Fruit fly (Drosophila melanogaster): ENCODE measurements around the gene dan.
A peak's percentile ranks its signal among the peaks of the same experiment; 100 is the strongest.

The dan gene

DNA sequence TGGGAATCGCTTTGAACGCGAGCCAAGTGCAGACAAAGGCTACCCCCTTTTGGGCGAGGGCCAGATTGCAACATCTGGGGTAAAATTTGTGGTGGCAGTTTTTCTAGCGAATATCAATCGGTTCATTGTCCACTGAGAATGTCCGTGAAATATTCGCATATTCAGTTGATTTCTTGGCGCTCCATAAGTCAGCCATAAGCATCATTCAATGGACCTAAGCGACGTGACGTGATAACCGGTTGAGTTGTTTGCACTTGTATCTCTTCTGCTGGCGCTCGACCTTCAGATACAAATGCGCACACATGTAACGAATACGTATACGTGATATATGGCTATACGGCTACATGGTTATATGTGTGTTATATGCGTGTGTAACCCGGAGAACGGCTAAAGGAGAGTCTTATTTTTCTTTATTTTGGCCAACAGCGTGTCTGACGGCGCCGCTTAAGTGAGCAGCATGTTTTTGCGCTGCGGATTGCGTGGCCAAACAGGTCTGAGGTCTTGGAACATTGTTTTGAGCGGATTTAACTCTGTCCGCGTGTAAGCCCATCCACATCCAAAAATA, 21.3 kb downstream of the dan start (continued):
- TF ChIP-seq dmrt11E (tag; optimal IDR thresholded peaks at IDR 0.05) (no peak), CG3163 (GFP tag; optimal IDR thresholded peaks at IDR 0.05) (no peak), CG13624 (GFP tag; optimal IDR thresholded peaks at IDR 0.05) (no peak)

dm6 chr3R:25207405-25208003, 23.3 kb downstream of the dan start:
- no peak for TF ChIP-seq CG10565 (GFP tag; optimal IDR thresholded peaks at IDR 0.05)
- TF ChIP-seq Blimp-1 (GFP tag; optimal IDR thresholded peaks at IDR 0.05), result peak; percentile 78
- TF ChIP-seq bcd (GFP tag; optimal IDR thresholded peaks at IDR 0.05), result peak; percentile 69
- no peak for TF ChIP-seq CG7963 (GFP tag; IDR thresholded peaks at IDR 0.05; ENCODE audit: partially characterized antibody)
- TF ChIP-seq CG33557 (GFP tag; optimal IDR thresholded peaks at IDR 0.05), result peak; percentile 66
- no peak for TF ChIP-seq Atf-2 (GFP tag; optimal IDR thresholded peaks at IDR 0.05)
- no peak for TF ChIP-seq abd-A (tag; optimal IDR thresholded peaks at IDR 0.05)
- TF ChIP-seq H2.0 (GFP tag; IDR thresholded peaks at IDR 0.05), result no peak
- TF ChIP-seq CG6175 (GFP tag; IDR thresholded peaks at IDR 0.05), result no peak
- TF ChIP-seq cad (GFP tag; optimal IDR thresholded peaks at IDR 0.05), result no peak
- TF ChIP-seq kay (GFP tag; optimal IDR thresholded peaks at IDR 0.05), result peak; percentile 10
- no peak for TF ChIP-seq CG17912 (GFP tag; optimal IDR thresholded peaks at IDR 0.05)
- peak; percentile 4 for TF ChIP-seq CG8281 (tag; optimal IDR thresholded peaks at IDR 0.05)
- peak; percentile 10 for TF ChIP-seq vfl (GFP tag; optimal IDR thresholded peaks at IDR 0.05)
- peak; percentile 61 for TF ChIP-seq Six4 (GFP tag; optimal IDR thresholded peaks at IDR 0.05)
- peak; percentile 11 for TF ChIP-seq CG2116 (GFP tag; optimal IDR thresholded peaks at IDR 0.05)
- TF ChIP-seq CG7271 (tag; optimal IDR thresholded peaks at IDR 0.05), result no peak
- TF ChIP-seq zen2 (GFP tag; IDR thresholded peaks at IDR 0.05; ENCODE audit: partially characterized antibody), result no peak
- peak; percentile 93 for TF ChIP-seq Ets65A (GFP tag)
- peak; percentile 69 for TF ChIP-seq CG32767 (GFP tag; IDR thresholded peaks at IDR 0.05)
- peak; percentile 58; the same call in 1 of the 3 replicates for TF ChIP-seq CG34422 (GFP tag; IDR thresholded peaks at IDR 0.05)
- TF ChIP-seq Oaz (GFP tag; IDR thresholded peaks at IDR 0.05), result peak; percentile 50
- TF ChIP-seq Stat92E (GFP tag; optimal IDR thresholded peaks at IDR 0.05), result no peak
- TF ChIP-seq GATAe (GFP tag; conservative IDR thresholded peaks at IDR 0.05), result no peak
- no peak for TF ChIP-seq CG4360 (GFP tag; IDR thresholded peaks at IDR 0.05)
- 0 out of 2 replicates have a peak, but pooled peaks have one; percentile 14 for TF ChIP-seq MBD-R2 (GFP tag; IDR thresholded peaks at IDR 0.05)
- TF ChIP-seq NfI (GFP tag; optimal IDR thresholded peaks at IDR 0.05), result peak; percentile 72
- peak; percentile 27; the same call in 1 of the 2 replicates for TF ChIP-seq wor (GFP tag; IDR thresholded peaks at IDR 0.05)
- TF ChIP-seq schlank (tag; optimal IDR thresholded peaks at IDR 0.05), result no peak
- peak; percentile 42 for TF ChIP-seq kah (GFP tag; optimal IDR thresholded peaks at IDR 0.05)
- peak; percentile 60; the same call in 2 of the 3 replicates for TF ChIP-seq otp (GFP tag; IDR thresholded peaks at IDR 0.05)
- peak; percentile 18 for TF ChIP-seq ac (GFP tag; optimal IDR thresholded peaks at IDR 0.05)
- peak; percentile 24 to 47 for TF ChIP-seq Pdp1 (GFP tag; optimal IDR thresholded peaks at IDR 0.05)
- TF ChIP-seq tll (GFP tag; optimal IDR thresholded peaks at IDR 0.05), result no peak
- peak; percentile 5 for TF ChIP-seq CG34376 (GFP tag; optimal IDR thresholded peaks at IDR 0.05)
- TF ChIP-seq CG12219 (GFP tag; optimal IDR thresholded peaks at IDR 0.05), result peak; percentile 68
- TF ChIP-seq CG13296 (GFP tag; optimal IDR thresholded peaks at IDR 0.05), result peak; percentile 80
- TF ChIP-seq Eip74EF (GFP tag; optimal IDR thresholded peaks at IDR 0.05), result peak in 1 of 2 experiments; percentile 73
- peak; percentile 86 for TF ChIP-seq CG17361 (GFP tag; IDR thresholded peaks at IDR 0.05)
- peak; percentile 68 for TF ChIP-seq Chrac-16 (GFP tag; optimal IDR thresholded peaks at IDR 0.05)
- no peak for TF ChIP-seq hbn (GFP tag; IDR thresholded peaks at IDR 0.05; ENCODE audit: partially characterized antibody)
- peak; percentile 19 for TF ChIP-seq Fer2 (tag; optimal IDR thresholded peaks at IDR 0.05)
- peak; percentile 8 for TF ChIP-seq exex (tag; optimal IDR thresholded peaks at IDR 0.05)
- TF ChIP-seq Lim3 (GFP tag; IDR thresholded peaks at IDR 0.05), result no peak

Measured in whole organism, embryonic.